Worm (Caenorhabditis elegans): ENCODE results near the gene acs-22.

The acs-22 gene

ce11 chrX:8921221-8921620 lies 9.8 kb upstream of the acs-22 start:
- TF ChIP-seq unc-39 (tag; optimal IDR thresholded peaks at IDR 0.05) (no peak), ceh-83 (GFP tag; optimal IDR thresholded peaks at IDR 0.05) (no peak), mep-1 (tag; optimal IDR thresholded peaks at IDR 0.05) (no peak), nhr-2 (tag; optimal IDR thresholded peaks at IDR 0.05) (no peak), drap-1 (GFP tag; optimal IDR thresholded peaks at IDR 0.05) (no peak), ceh-39 (tag; optimal IDR thresholded peaks at IDR 0.05) (no peak), pha-4 (tag; optimal IDR thresholded peaks at IDR 0.05) (no peak), lsy-2 (tag; optimal IDR thresholded peaks at IDR 0.05) (no peak), lin-32 (GFP tag; optimal IDR thresholded peaks at IDR 0.05) (no peak), flh-1 (GFP tag; optimal IDR thresholded peaks at IDR 0.05) (no peak), mls-2 (tag; optimal IDR thresholded peaks at IDR 0.05) (no peak), bed-3 (GFP tag; optimal IDR thresholded peaks at IDR 0.05) (no peak), elt-1 (tag; optimal IDR thresholded peaks at IDR 0.05; ENCODE audit: borderline replicate concordance, insufficient read depth) (no peak), unc-120 (tag; optimal IDR thresholded peaks at IDR 0.05; ENCODE audit: poor library complexity, severe bottlenecking) (no peak), ces-1 (GFP tag; optimal IDR thresholded peaks at IDR 0.05) (no peak), ztf-11 (tag; optimal IDR thresholded peaks at IDR 0.05) (no peak), hlh-1 (tag; optimal IDR thresholded peaks at IDR 0.05) (no peak), snpc-4 (tag; optimal IDR thresholded peaks at IDR 0.05) (no peak)

ce11 chrX:8925443-8925842 lies 5.5 kb upstream of the acs-22 start:
- no peak for TF ChIP-seq lin-13 (tag; optimal IDR thresholded peaks at IDR 0.05)
- TF ChIP-seq elt-3 (tag; optimal IDR thresholded peaks at IDR 0.05), result no peak
- TF ChIP-seq ham-2 (GFP tag; optimal IDR thresholded peaks at IDR 0.05), result peak; percentile 25
- TF ChIP-seq lsy-2 (tag; optimal IDR thresholded peaks at IDR 0.05), result no peak
- peak; percentile 20 for TF ChIP-seq M03D4.4 (tag; optimal IDR thresholded peaks at IDR 0.05)
- TF ChIP-seq ztf-11 (tag; optimal IDR thresholded peaks at IDR 0.05), result no peak
- TF ChIP-seq mep-1 (tag; optimal IDR thresholded peaks at IDR 0.05), result no peak
- peak; percentile 24 for TF ChIP-seq cnd-1 (tag; optimal IDR thresholded peaks at IDR 0.05)
- TF ChIP-seq snpc-4 (tag; optimal IDR thresholded peaks at IDR 0.05), result no peak
- peak; percentile 50 for TF ChIP-seq ceh-43 (GFP tag; optimal IDR thresholded peaks at IDR 0.05)
- TF ChIP-seq pha-4 (tag; optimal IDR thresholded peaks at IDR 0.05), result no peak
- TF ChIP-seq lin-32 (GFP tag; optimal IDR thresholded peaks at IDR 0.05), result no peak
- TF ChIP-seq ces-1 (GFP tag; optimal IDR thresholded peaks at IDR 0.05), result no peak
- TF ChIP-seq ceh-83 (GFP tag; optimal IDR thresholded peaks at IDR 0.05), result peak; percentile 76
- peak; percentile 23 for TF ChIP-seq bed-3 (GFP tag; optimal IDR thresholded peaks at IDR 0.05)
- no peak for TF ChIP-seq elt-1 (tag; optimal IDR thresholded peaks at IDR 0.05; ENCODE audit: borderline replicate concordance, insufficient read depth)
- no peak for TF ChIP-seq nhr-12 (tag; optimal IDR thresholded peaks at IDR 0.05)

- TF ChIP-seq ham-2 (GFP tag; optimal IDR thresholded peaks at IDR 0.05), result no peak
- no peak for TF ChIP-seq drap-1 (GFP tag; optimal IDR thresholded peaks at IDR 0.05)
- no peak for TF ChIP-seq lin-32 (GFP tag; optimal IDR thresholded peaks at IDR 0.05)
- TF ChIP-seq lin-13 (tag; optimal IDR thresholded peaks at IDR 0.05), result no peak
- no peak for TF ChIP-seq nhr-237 (tag; optimal IDR thresholded peaks at IDR 0.05)
- no peak for TF ChIP-seq ceh-83 (GFP tag; optimal IDR thresholded peaks at IDR 0.05)
Measured at ce11 chrX:8926341-8926740, 4.6 kb upstream of the acs-22 start.

- TF ChIP-seq nhr-237 (tag; optimal IDR thresholded peaks at IDR 0.05) (no peak), ceh-83 (GFP tag; optimal IDR thresholded peaks at IDR 0.05) (no peak), nhr-76 (tag; optimal IDR thresholded peaks at IDR 0.05) (no peak), hlh-1 (tag; optimal IDR thresholded peaks at IDR 0.05) (no peak), bed-3 (GFP tag; optimal IDR thresholded peaks at IDR 0.05) (no peak), sem-2 (GFP tag; optimal IDR thresholded peaks at IDR 0.05) (no peak)
Measured at ce11 chrX:8926865-8927264, 4.1 kb upstream of the acs-22 start.

ce11 chrX:8929688-8930087 lies 1.3 kb upstream of the acs-22 start:
- TF ChIP-seq elt-1 (tag; optimal IDR thresholded peaks at IDR 0.05; ENCODE audit: borderline replicate concordance, insufficient read depth), result no peak
- no peak for TF ChIP-seq nhr-76 (tag; optimal IDR thresholded peaks at IDR 0.05)
- no peak for TF ChIP-seq nhr-2 (tag; optimal IDR thresholded peaks at IDR 0.05)
- TF ChIP-seq sem-2 (GFP tag; optimal IDR thresholded peaks at IDR 0.05), result no peak
- TF ChIP-seq nhr-28 (tag; optimal IDR thresholded peaks at IDR 0.05), result no peak

- TF ChIP-seq unc-120 (tag; optimal IDR thresholded peaks at IDR 0.05; ENCODE audit: poor library complexity, severe bottlenecking) (no peak), hlh-1 (tag; optimal IDR thresholded peaks at IDR 0.05) (no peak), lsy-2 (tag; optimal IDR thresholded peaks at IDR 0.05) (no peak), ceh-43 (GFP tag; optimal IDR thresholded peaks at IDR 0.05) (no peak), mls-2 (tag; optimal IDR thresholded peaks at IDR 0.05) (no peak), lin-32 (GFP tag; optimal IDR thresholded peaks at IDR 0.05) (no peak), bed-3 (GFP tag; optimal IDR thresholded peaks at IDR 0.05) (no peak), tbx-8 (GFP tag; optimal IDR thresholded peaks at IDR 0.05) (no peak), blmp-1 (tag; optimal IDR thresholded peaks at IDR 0.05) (no peak), sem-2 (GFP tag; optimal IDR thresholded peaks at IDR 0.05) (no peak), elt-3 (tag; optimal IDR thresholded peaks at IDR 0.05) (no peak), ham-2 (GFP tag; optimal IDR thresholded peaks at IDR 0.05) (no peak), nhr-237 (tag; optimal IDR thresholded peaks at IDR 0.05) (no peak), nhr-2 (tag; optimal IDR thresholded peaks at IDR 0.05) (no peak), mab-5 (tag; optimal IDR thresholded peaks at IDR 0.05) (no peak)
Measured at ce11 chrX:8931647-8932046, 668 bp downstream of the acs-22 start.
